Comparison of ENCODE assay signal across 4 fruit fly cellular contexts in genomic region chr3R:31580586-31580994, dm6.
TF ChIP-seq lines count a peak whose summit lies in the region.

pygo (minus strand) TSS chr3R:31580699.
rod (plus strand) TSS chr3R:31580951.

- peak; percentile 21 for TF ChIP-seq CTCF in whole organism, embryonic (GFP tag; optimal IDR thresholded peaks at IDR 0.05; lab: Kevin White, UChicago)

TF ChIP-seq in whole organism, adult, 20 proteins besides CTCF, POLR2A, EP300 and RAD21:
- peak; percentile 42 for TF ChIP-seq bab1 (GFP tag; optimal IDR thresholded peaks at IDR 0.05; lab: Kevin White, UChicago)
- TF ChIP-seq Mnt (GFP tag; optimal IDR thresholded peaks at IDR 0.05; lab: Kevin White, UChicago): no peak
- TF ChIP-seq CG14711 (tag; optimal IDR thresholded peaks at IDR 0.05; lab: Kevin White, UChicago): peak; percentile 41
- TF ChIP-seq Hr96 (GFP tag; optimal IDR thresholded peaks at IDR 0.05; lab: Kevin White, UChicago): no peak

TF ChIP-seq in whole organism, embryonic, 481 proteins besides CTCF, POLR2A, EP300 and RAD21 (continues in another document):
- TF ChIP-seq CG2202 (tag; optimal IDR thresholded peaks at IDR 0.05; lab: Kevin White, UChicago): no peak
- TF ChIP-seq wdn (GFP tag; IDR thresholded peaks at IDR 0.05; lab: Robert Waterston, UW): no peak
- TF ChIP-seq row (GFP tag; IDR thresholded peaks at IDR 0.05; lab: Robert Waterston, UW): peak; percentile 22; the same call in 1 of the 3 replicates
- TF ChIP-seq kni (GFP tag; optimal IDR thresholded peaks at IDR 0.05; lab: Kevin White, UChicago): no peak
- TF ChIP-seq Ravus (GFP tag; IDR thresholded peaks at IDR 0.05; lab: Robert Waterston, UW): no peak
- no peak for TF ChIP-seq bab2 (GFP tag; optimal IDR thresholded peaks at IDR 0.05; lab: Kevin White, UChicago)
- TF ChIP-seq CG4424 (GFP tag; optimal IDR thresholded peaks at IDR 0.05; lab: Kevin White, UChicago): no peak
- TF ChIP-seq jing (GFP tag; optimal IDR thresholded peaks at IDR 0.05; lab: Kevin White, UChicago): no peak
- TF ChIP-seq sisA (GFP tag; IDR thresholded peaks at IDR 0.05; lab: Robert Waterston, UW): no peak
- no peak for TF ChIP-seq D19B (GFP tag; optimal IDR thresholded peaks at IDR 0.05; lab: Kevin White, UChicago)
- 0 out of 2 replicates have a peak, but pooled peaks have one; percentile 17 for TF ChIP-seq ssp (GFP tag; IDR thresholded peaks at IDR 0.05; lab: Robert Waterston, UW)
- TF ChIP-seq Scr (GFP tag; IDR thresholded peaks at IDR 0.05; lab: Robert Waterston, UW; ENCODE audit: partially characterized antibody): peak; percentile 70
- TF ChIP-seq CG18764 (GFP tag; optimal IDR thresholded peaks at IDR 0.05; lab: Kevin White, UChicago): no peak
- TF ChIP-seq fru (optimal IDR thresholded peaks at IDR 0.05; lab: Kevin White, UChicago): no peak
- peak; percentile 30 for TF ChIP-seq CG17186 (GFP tag; optimal IDR thresholded peaks at IDR 0.05; lab: Kevin White, UChicago)
- peak; percentile 93 for TF ChIP-seq Sin3A (optimal IDR thresholded peaks at IDR 0.05; lab: Kevin White, UChicago)
- no peak for TF ChIP-seq Rfx (GFP tag; IDR thresholded peaks at IDR 0.05; lab: Robert Waterston, UW)
- peak; percentile 15 for TF ChIP-seq Mad (GFP tag; optimal IDR thresholded peaks at IDR 0.05; lab: Kevin White, UChicago)
- TF ChIP-seq CG9817 (tag; optimal IDR thresholded peaks at IDR 0.05; lab: Kevin White, UChicago): no peak
- peak; percentile 35; the same call in 1 of the 2 replicates for TF ChIP-seq CG3847 (GFP tag; IDR thresholded peaks at IDR 0.05; lab: Robert Waterston, UW)
- no peak for TF ChIP-seq ERR (GFP tag; optimal IDR thresholded peaks at IDR 0.05; lab: Kevin White, UChicago)
- TF ChIP-seq zen (tag; optimal IDR thresholded peaks at IDR 0.05; lab: Kevin White, UChicago): no peak
- TF ChIP-seq gt (GFP tag; IDR thresholded peaks at IDR 0.05; lab: Robert Waterston, UW): no peak
- no peak for TF ChIP-seq Atf3 (GFP tag; optimal IDR thresholded peaks at IDR 0.05; lab: Kevin White, UChicago)
- peak in 1 of 2 experiments; percentile 5 for TF ChIP-seq Hr51 (GFP tag; optimal IDR thresholded peaks at IDR 0.05; lab: Kevin White, UChicago)
- TF ChIP-seq CG17328 (GFP tag; IDR thresholded peaks at IDR 0.05; lab: Robert Waterston, UW): no peak
- no peak for TF ChIP-seq lov (optimal IDR thresholded peaks at IDR 0.05; lab: Kevin White, UChicago)
- no peak for TF ChIP-seq lov (GFP tag; IDR thresholded peaks at IDR 0.05; lab: Robert Waterston, UW)
- no peak for TF ChIP-seq CG8924 (tag; optimal IDR thresholded peaks at IDR 0.05; lab: Kevin White, UChicago)
- TF ChIP-seq CG1024 (GFP tag; IDR thresholded peaks at IDR 0.05; lab: Robert Waterston, UW): no peak

TF ChIP-seq in whole organism, prepupa, 60 proteins besides CTCF, POLR2A, EP300 and RAD21:
- TF ChIP-seq fkh (GFP tag; optimal IDR thresholded peaks at IDR 0.05; lab: Kevin White, UChicago) (peak; percentile 7), fd59A (GFP tag; optimal IDR thresholded peaks at IDR 0.05; lab: Kevin White, UChicago) (no peak), CG1621 (tag; optimal IDR thresholded peaks at IDR 0.05; lab: Kevin White, UChicago) (peak; percentile 40), CG31627 (GFP tag; optimal IDR thresholded peaks at IDR 0.05; lab: Kevin White, UChicago) (no peak), esn (GFP tag; optimal IDR thresholded peaks at IDR 0.05; lab: Kevin White, UChicago) (peak; percentile 20), CG11762 (GFP tag; optimal IDR thresholded peaks at IDR 0.05; lab: Kevin White, UChicago; ENCODE audit: insufficient read depth) (no peak), acj6 (GFP tag; optimal IDR thresholded peaks at IDR 0.05; lab: Kevin White, UChicago) (no peak), Sox102F (GFP tag; optimal IDR thresholded peaks at IDR 0.05; lab: Kevin White, UChicago) (no peak), OdsH (GFP tag; optimal IDR thresholded peaks at IDR 0.05; lab: Kevin White, UChicago) (no peak), Ets21C (GFP tag; optimal IDR thresholded peaks at IDR 0.05; lab: Kevin White, UChicago) (no peak), Eip78C (GFP tag; lab: Kevin White, UChicago) (peak; percentile 78), CG6808 (GFP tag; optimal IDR thresholded peaks at IDR 0.05; lab: Kevin White, UChicago) (no peak), CG6854 (GFP tag; optimal IDR thresholded peaks at IDR 0.05; lab: Kevin White, UChicago) (no peak)

TF ChIP-seq in whole organism, pupa, 21 proteins besides CTCF, POLR2A, EP300 and RAD21:
- TF ChIP-seq CG8159 (tag; optimal IDR thresholded peaks at IDR 0.05; lab: Kevin White, UChicago) (peak; percentile 26), CG32121 (GFP tag; IDR thresholded peaks at IDR 0.05; lab: Robert Waterston, UW) (no peak)
